Worm (Caenorhabditis elegans) whole organism, L3 larva: ENCODE data around the gene C42C1.3.

ENCODE experiments used
- R02D3.7 ChIP-seq: fragments of 150-350 bp; optimal IDR thresholded peaks from 2 replicates; lab custom pipeline; 2014; ENCODE audit warnings: missing biosample characterization, missing genetic modification characterization
- ama-1 ChIP-seq: fragments of 150-350 bp; optimal IDR thresholded peaks from 2 replicates; lab custom pipeline; 2018
- ceh-16 ChIP-seq: sonication (generic microtip); optimal IDR thresholded peaks from 2 replicates; lab custom pipeline; 2017; ENCODE audit warnings: missing biosample characterization, missing genetic modification characterization
- ceh-82 ChIP-seq: fragments of 150-350 bp; optimal IDR thresholded peaks from 2 replicates; lab custom pipeline; 2014; ENCODE audit warnings: missing biosample characterization, missing genetic modification characterization
- daf-12 ChIP-seq: fragments of 150-350 bp; optimal IDR thresholded peaks from 2 replicates; lab custom pipeline; 2014; ENCODE audit warnings: missing biosample characterization, missing genetic modification reagents, missing genetic modification characterization
- egl-27 ChIP-seq: sonication (generic microtip); optimal IDR thresholded peaks from 4 replicates; lab custom pipeline; 2017; ENCODE audit warnings: missing biosample characterization, missing genetic modification reagents, missing genetic modification characterization
- elt-1 ChIP-seq: fragments of 150-350 bp; optimal IDR thresholded peaks from 2 replicates; lab custom pipeline; 2014; ENCODE audit warnings: missing biosample characterization, missing genetic modification characterization
- elt-2 ChIP-seq: sonication (generic microtip); optimal IDR thresholded peaks from 2 replicates; lab custom pipeline; 2016; ENCODE audit warnings: missing genetic modification reagents, mild to moderate bottlenecking, missing genetic modification characterization, missing compliant biosample characterization
- elt-3 ChIP-seq, 3 experiments: fragments of 150-350 bp in 1 of 3; sonication (generic microtip) in 2 of 3; optimal IDR thresholded peaks; 2 replicates in 2 of 3; 4 replicates in 1 of 3; lab custom pipeline; 2014 to 2017; ENCODE audit warnings: missing biosample characterization in 3 of 3, missing genetic modification characterization in 3 of 3
- eor-1 ChIP-seq, 2 experiments: fragments of 150-350 bp; optimal IDR thresholded peaks; 2 replicates each; lab custom pipeline; 2014 to 2018; ENCODE audit warnings: missing biosample characterization in 2 of 2, missing genetic modification characterization in 2 of 2
- fkh-10 ChIP-seq: sonication (generic microtip); optimal IDR thresholded peaks from 2 replicates; lab custom pipeline; 2017; ENCODE audit warnings: missing biosample characterization, missing genetic modification reagents, missing genetic modification characterization
- fos-1 ChIP-seq: fragments of 150-350 bp; optimal IDR thresholded peaks from 2 replicates; lab custom pipeline; 2014; ENCODE audit warnings: missing biosample characterization, missing genetic modification characterization
- jun-1 ChIP-seq: fragments of 150-350 bp; optimal IDR thresholded peaks from 2 replicates; lab custom pipeline; 2014; ENCODE audit warnings: missing biosample characterization, missing genetic modification reagents, missing genetic modification characterization
- lin-39 ChIP-seq: fragments of 150-350 bp; optimal IDR thresholded peaks from 2 replicates; lab custom pipeline; 2018; ENCODE audit warnings: missing biosample characterization, missing genetic modification reagents, missing genetic modification characterization
- lsy-12 ChIP-seq: sonication (generic microtip); optimal IDR thresholded peaks from 2 replicates; lab custom pipeline; 2016; ENCODE audit warnings: mild to moderate bottlenecking, missing genetic modification characterization, missing compliant biosample characterization
- mml-1 ChIP-seq: fragments of 150-350 bp; sonication (generic microtip); optimal IDR thresholded peaks from 3 replicates; lab custom pipeline; 2014; ENCODE audit warnings: missing biosample characterization, missing genetic modification characterization
- nfya-1 ChIP-seq: sonication (generic microtip); optimal IDR thresholded peaks from 2 replicates; lab custom pipeline; 2017; ENCODE audit warnings: missing genetic modification characterization, mild to moderate bottlenecking, missing compliant biosample characterization, antibody characterized with exemption, moderate library complexity; ENCODE audit not compliant: insufficient read depth
- nhr-11 ChIP-seq: fragments of 150-350 bp; optimal IDR thresholded peaks from 2 replicates; lab custom pipeline; 2014; ENCODE audit warnings: missing biosample characterization, missing genetic modification characterization
- nhr-23 ChIP-seq: fragments of 150-350 bp; optimal IDR thresholded peaks from 2 replicates; lab custom pipeline; 2014; ENCODE audit warnings: missing biosample characterization, missing genetic modification reagents, missing genetic modification characterization
- nhr-237 ChIP-seq: fragments of 150-350 bp; optimal IDR thresholded peaks from 2 replicates; lab custom pipeline; 2014; ENCODE audit warnings: missing biosample characterization, missing genetic modification characterization
- nhr-25 ChIP-seq: sonication (generic microtip); optimal IDR thresholded peaks from 2 replicates; lab custom pipeline; 2017; ENCODE audit warnings: missing biosample characterization, missing genetic modification characterization
- nhr-28 ChIP-seq: fragments of 150-350 bp; optimal IDR thresholded peaks from 2 replicates; lab custom pipeline; 2014; ENCODE audit warnings: missing biosample characterization, missing genetic modification characterization
- nhr-67 ChIP-seq: fragments of 150-350 bp; optimal IDR thresholded peaks from 2 replicates; lab custom pipeline; 2014; ENCODE audit warnings: missing biosample characterization, missing genetic modification characterization
- nhr-77 ChIP-seq: fragments of 150-350 bp; optimal IDR thresholded peaks from 2 replicates; lab custom pipeline; 2014; ENCODE audit warnings: missing biosample characterization, missing genetic modification characterization
- pha-4 ChIP-seq: fragments of 150-350 bp; optimal IDR thresholded peaks from 2 replicates; lab custom pipeline; 2014; ENCODE audit warnings: missing biosample characterization, missing genetic modification reagents, missing genetic modification characterization
- pqm-1 ChIP-seq: fragments of 150-350 bp; optimal IDR thresholded peaks from 2 replicates; lab custom pipeline; 2017; ENCODE audit warnings: missing biosample characterization, missing genetic modification characterization, inconsistent platforms
- skn-1 ChIP-seq: fragments of 150-350 bp; optimal IDR thresholded peaks from 2 replicates; lab custom pipeline; 2014; ENCODE audit warnings: missing biosample characterization, missing genetic modification characterization
- snpc-4 ChIP-seq: fragments of 150-350 bp; optimal IDR thresholded peaks from 2 replicates; lab custom pipeline; 2014; ENCODE audit warnings: missing biosample characterization, missing genetic modification characterization
- tbx-2 ChIP-seq: sonication (generic microtip); optimal IDR thresholded peaks from 2 replicates; lab custom pipeline; 2016; ENCODE audit warnings: mild to moderate bottlenecking, missing genetic modification characterization, missing compliant biosample characterization
- unc-39 ChIP-seq: sonication (generic microtip); optimal IDR thresholded peaks from 4 replicates; lab custom pipeline; 2017; ENCODE audit warnings: missing biosample characterization, missing genetic modification characterization
- unc-62 ChIP-seq: fragments of 150-350 bp; sonication (generic microtip); optimal IDR thresholded peaks from 4 replicates; lab custom pipeline; 2014; ENCODE audit warnings: missing biosample characterization, missing genetic modification reagents, missing genetic modification characterization
- zag-1 ChIP-seq: fragments of 150-350 bp; optimal IDR thresholded peaks from 2 replicates; lab custom pipeline; 2014; ENCODE audit warnings: missing biosample characterization, missing genetic modification characterization
- ztf-4 ChIP-seq: fragments of 150-350 bp; optimal IDR thresholded peaks from 2 replicates; lab custom pipeline; 2014; ENCODE audit warnings: missing biosample characterization, missing genetic modification characterization

Gene C42C1.3

ce11 chrIV:12270392-12270791, at the start of gene C42C1.3:
Gene C42C1.3 (minus strand): TSS chrIV:12270492.
- TF ChIP-seq nhr-11 (no peak), fos-1 (tag; lab: Kevin White, UChicago) (no peak), unc-39 (tag; lab: Kevin White, UChicago) (no peak)

ce11 chrIV:12311597-12311996, 41.3 kb upstream of the C42C1.3 start, which contains the start of gene oac-58:
Gene oac-58 (minus strand): TSS chrIV:12311697.
- TF ChIP-seq lsy-12 (tag; lab: Kevin White, UChicago) (no peak), nhr-11 (no peak), elt-1 (tag; lab: Kevin White, UChicago) (no peak), R02D3.7 (tag; lab: Kevin White, UChicago) (no peak), mml-1 (tag; lab: Kevin White, UChicago) (no peak), fkh-10 (GFP tag; lab: Kevin White, UChicago) (no peak), nhr-28 (tag; lab: Kevin White, UChicago) (no peak), jun-1 (tag; lab: Kevin White, UChicago) (no peak), ama-1 (lab: Kevin White, UChicago) (no peak), nhr-25 (tag; lab: Kevin White, UChicago) (no peak), zag-1 (tag; lab: Kevin White, UChicago) (no peak), ceh-16 (tag; lab: Kevin White, UChicago) (no peak), ztf-4 (tag; lab: Kevin White, UChicago) (no peak), skn-1 (no peak), pqm-1 (tag; lab: Kevin White, UChicago) (no peak), elt-2 (no peak), eor-1 (tag; optimal IDR thresholded peaks at IDR 0.05; lab: Kevin White, UChicago) (no peak), nhr-237 (tag; lab: Kevin White, UChicago) (no peak), nhr-77 (no peak)
- TF ChIP-seq, all 47 proteins: peak for 0

- no peak for TF ChIP-seq nhr-11
- no peak for TF ChIP-seq lin-39 (tag; lab: Kevin White, UChicago)
These were observed 37.4 kb upstream of the C42C1.3 start, which contains the start of gene oac-57 for ce11 chrIV:12307720-12308119. Gene oac-57 (minus strand): TSS chrIV:12307820.

ce11 chrIV:12305956-12306355, 35.7 kb upstream of the C42C1.3 start:
- TF ChIP-seq nhr-237 (tag; lab: Kevin White, UChicago) (no peak), ceh-16 (tag; lab: Kevin White, UChicago) (no peak), tbx-2 (no peak), nfya-1 (tag; lab: Kevin White, UChicago) (no peak), skn-1 (peak; percentile 1), elt-2 (peak; percentile 87), egl-27 (no peak), unc-62 (no peak), nhr-28 (tag; lab: Kevin White, UChicago) (no peak), pha-4 (tag; lab: Kevin White, UChicago) (peak; percentile 73), pqm-1 (tag; lab: Kevin White, UChicago) (peak; percentile 78)

- TF ChIP-seq elt-2, result peak; percentile 17
- no peak for TF ChIP-seq nhr-23 (tag; lab: Kevin White, UChicago)
- TF ChIP-seq, all 47 proteins: peak for 1
These were observed 34.5 kb upstream of the C42C1.3 start for ce11 chrIV:12304750-12305149.

DNA sequence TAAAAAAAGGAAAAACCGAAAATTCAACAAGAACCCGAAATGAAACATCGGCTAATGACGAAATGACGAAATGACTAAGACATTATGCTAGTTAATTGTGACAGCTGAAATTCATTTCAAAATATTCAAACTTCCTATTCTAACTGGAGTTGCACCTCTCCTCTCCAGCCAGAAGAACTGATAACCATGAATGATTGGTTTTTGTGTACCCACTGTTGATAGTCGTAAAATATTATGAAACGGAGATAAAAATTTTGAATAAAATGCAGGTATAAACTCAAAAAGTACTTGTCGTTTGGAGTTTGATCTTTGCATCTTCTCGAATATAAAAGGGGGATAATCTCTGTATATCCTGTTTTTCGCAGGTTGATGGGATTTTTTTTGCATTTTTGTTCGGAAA, 32.6 kb upstream of the C42C1.3 start:
- TF ChIP-seq ceh-82 (tag; lab: Kevin White, UChicago), result no peak
- no peak for TF ChIP-seq nhr-67 (tag; lab: Kevin White, UChicago)
- no peak for TF ChIP-seq daf-12
- no peak for TF ChIP-seq snpc-4 (tag; lab: Kevin White, UChicago)
- peak; percentile 55 for TF ChIP-seq pqm-1 (tag; lab: Kevin White, UChicago)
- no peak for TF ChIP-seq elt-3 (tag; optimal IDR thresholded peaks at IDR 0.05; lab: Kevin White, UChicago)
- TF ChIP-seq unc-62, result no peak
- peak; percentile 76 for TF ChIP-seq elt-2
- peak; percentile 16 for TF ChIP-seq pha-4 (tag; lab: Kevin White, UChicago)
- TF ChIP-seq, all 47 proteins: peak for 3
